Fruit fly (Drosophila melanogaster): Measurements from ENCODE around the gene HDAC4.

The HDAC4 gene

DNA sequence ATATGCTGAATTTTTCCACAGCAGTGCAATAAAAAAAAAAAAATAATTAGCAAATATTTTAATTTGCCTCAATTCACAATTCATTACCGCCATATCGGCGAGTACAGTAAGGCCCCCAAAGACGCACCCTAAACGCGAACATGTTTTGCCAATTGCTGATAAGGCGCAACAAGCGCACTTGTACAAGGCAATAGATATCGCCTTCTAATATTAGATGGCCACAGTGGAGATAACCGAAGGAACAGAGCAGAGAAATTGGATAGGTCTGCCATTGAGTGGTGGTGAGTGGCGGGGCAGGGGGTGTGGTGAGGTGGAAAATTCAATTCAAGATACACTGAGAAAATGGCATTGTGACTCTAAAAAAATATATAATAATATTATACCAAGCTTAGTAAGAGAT lies 27.7 kb upstream of the HDAC4 start:
- TF ChIP-seq noc (tag; optimal IDR thresholded peaks at IDR 0.05) = no peak

DNA sequence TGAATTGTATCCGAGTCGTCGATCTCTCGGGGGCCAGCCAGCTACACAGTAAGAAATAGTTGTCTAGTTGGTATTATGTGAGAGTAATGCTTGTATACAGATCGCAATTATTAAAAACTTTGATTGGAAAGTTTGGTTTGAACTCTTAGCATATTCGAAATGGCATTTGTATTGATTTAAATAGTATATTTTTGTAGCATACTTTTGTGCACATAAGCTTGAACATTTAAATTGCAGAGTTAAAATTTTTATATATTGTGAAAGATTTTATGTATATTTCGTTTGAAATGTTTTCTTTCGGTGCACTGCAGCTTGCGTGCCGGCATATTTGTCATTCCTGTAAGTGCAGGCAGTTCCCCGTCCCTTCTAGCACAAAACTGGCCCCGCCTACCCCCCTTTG lies 26.8 kb upstream of the HDAC4 start:
- no peak for TF ChIP-seq noc (tag; optimal IDR thresholded peaks at IDR 0.05)

DNA sequence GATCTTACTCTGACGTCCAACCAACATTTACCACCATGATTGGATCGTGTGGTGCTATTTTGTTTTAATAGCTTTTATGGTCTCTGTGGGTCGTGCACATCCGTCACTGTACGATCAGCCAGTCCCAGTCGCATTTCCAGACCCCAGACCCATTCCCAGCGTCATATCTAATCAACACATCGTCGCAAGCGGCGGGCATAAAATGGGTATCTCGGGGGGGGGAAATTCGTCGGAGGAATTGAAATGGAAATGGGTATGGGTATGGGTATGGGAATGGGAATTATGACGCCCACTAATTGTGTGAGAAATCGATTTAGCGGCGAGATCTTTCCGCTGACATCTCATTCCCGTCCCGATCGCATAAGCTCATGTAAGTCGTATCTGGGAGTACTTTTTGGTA lies 25.3 kb upstream of the HDAC4 start:
- no peak for TF ChIP-seq noc (tag; optimal IDR thresholded peaks at IDR 0.05)

DNA sequence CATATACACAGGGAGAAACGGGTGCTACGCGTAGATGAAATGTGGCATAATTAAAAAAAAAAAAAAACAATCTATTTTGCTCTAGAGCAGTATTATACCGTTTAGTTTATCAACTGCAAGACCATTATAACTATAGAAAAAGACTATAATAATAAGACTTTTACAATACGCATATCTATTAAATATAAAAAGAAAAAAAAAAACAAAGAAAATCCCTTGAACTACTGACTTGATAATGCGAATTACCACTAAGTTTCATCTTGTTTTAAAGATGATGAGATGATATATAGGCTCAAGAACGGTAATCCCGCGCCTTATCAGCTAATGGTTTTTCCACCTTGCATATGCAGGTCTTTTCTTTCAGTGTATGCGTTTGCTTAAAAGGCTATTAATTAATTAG lies 21.8 kb upstream of the HDAC4 start:
- TF ChIP-seq noc (tag; optimal IDR thresholded peaks at IDR 0.05) = peak; percentile 14

DNA sequence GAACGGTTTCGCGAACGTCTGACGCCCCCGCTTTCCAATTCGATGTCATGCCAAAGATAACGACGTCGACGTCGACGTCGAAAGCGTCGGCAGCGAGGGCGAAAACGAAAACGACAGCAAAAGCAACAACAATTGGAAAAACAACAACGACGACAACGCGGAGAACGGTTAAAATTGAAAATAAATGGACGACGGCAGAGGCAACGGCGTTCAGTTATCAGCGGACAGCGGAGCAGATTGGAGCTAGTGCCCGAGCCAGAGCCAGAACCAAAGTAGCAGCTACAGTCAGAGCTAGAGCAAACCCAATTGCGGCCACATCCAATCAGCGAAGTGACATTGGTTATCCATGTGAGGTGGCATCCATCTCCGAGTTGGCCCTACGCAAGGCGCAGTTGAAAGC lies 19.9 kb upstream of the HDAC4 start:
- TF ChIP-seq noc (tag; optimal IDR thresholded peaks at IDR 0.05) = no peak

DNA sequence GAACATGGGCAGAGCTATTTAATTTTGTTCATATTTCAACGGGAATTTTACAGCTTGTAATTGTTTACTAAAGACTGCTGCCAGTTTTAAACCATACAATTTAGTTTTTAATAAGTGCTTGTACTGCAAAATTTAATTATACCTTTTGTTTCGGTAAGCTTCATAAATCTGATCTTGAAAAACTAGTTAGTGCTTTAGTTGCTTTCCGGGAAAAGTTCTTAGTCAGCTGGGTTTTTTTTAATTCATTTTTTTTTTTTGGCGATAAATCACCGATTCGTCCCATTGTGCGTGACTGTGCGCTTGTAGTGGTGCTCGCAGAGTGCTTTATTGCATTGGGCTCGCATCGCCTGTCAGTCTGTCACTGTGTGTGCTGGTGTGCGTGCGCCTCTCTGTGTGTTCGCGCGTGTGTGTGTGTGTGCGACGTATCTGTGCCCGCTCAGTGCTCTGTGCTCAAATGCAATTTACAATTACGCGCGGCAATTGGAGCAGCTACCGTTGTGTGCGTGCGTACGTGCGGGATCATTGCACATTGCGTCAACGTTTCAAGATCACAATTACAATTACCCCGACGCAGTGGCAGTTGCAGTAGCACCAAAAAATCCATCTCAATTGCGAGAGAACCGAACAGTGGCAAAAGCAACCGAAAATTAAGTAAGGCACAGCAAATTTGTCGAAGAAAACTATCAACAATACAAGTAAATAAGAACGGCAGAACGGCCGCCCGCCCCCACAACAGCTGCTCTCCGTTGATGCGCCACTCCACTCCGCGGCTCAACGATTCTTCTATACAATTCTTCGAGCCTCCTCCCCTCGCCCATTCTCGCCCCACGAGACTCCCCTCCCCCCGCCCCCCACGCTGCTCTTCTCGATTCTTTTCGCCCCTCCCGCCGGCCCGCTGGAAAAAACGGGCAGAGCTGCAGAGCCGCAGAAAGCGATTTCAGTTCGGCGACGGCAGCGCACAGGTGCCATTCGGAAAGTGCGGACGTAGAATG lies 18.5 kb upstream of the HDAC4 start:
- TF ChIP-seq noc (tag; optimal IDR thresholded peaks at IDR 0.05) = no peak

DNA sequence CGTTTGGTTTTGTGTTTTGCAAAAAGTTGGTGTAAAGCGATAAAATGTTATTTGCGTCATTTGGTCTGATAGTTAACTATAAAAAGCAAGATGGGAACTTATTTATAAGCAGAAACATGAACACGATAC lies 18.0 kb upstream of the HDAC4 start, which contains the start of gene IP3K2:
Gene IP3K2, plus strand, starts transcription at position 107 of the 129 bp plus-strand sequence.
- TF ChIP-seq noc (tag; optimal IDR thresholded peaks at IDR 0.05) = no peak

DNA sequence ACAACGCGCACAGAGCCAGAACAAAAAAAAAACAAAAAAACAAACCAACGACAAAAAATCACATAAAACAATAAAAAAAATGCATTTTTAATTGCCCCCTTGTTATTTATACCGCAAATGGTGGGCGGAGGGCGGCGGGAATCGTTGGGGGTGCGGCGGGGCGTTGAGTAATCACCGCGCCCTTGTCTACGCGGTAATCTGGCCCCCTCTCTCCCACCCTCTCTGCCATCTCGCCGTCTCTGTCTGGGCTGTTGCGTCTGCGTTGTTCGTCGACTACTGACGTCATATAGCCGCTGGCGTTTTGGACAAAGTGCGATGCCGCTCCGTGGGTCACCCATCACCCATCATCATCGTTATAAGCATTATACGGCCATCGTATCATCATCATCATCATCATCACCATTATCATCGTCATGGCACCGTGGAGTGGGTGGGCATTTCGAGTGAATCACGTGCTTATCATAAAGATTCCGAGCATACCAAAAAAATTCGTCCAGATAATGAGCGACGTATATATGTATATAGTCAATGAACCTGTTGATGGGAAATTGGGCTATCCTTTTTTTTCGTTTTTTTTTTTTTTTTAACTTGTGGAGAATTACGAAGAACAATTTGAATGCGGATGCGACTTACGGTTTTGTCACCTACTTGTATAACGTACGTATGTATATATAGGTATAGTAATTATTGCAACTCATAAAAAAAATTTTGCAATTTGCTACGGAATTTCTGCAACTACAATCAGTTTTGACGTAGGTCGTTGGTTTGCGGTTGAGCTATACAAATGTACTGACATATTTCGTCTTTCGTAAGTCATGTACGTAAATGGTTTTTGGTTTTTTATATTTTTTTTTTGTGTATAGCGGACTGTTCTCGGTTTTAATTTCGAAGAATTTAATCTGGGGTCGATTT lies 17.4 kb upstream of the HDAC4 start:
- TF ChIP-seq noc (tag; optimal IDR thresholded peaks at IDR 0.05) = no peak

DNA sequence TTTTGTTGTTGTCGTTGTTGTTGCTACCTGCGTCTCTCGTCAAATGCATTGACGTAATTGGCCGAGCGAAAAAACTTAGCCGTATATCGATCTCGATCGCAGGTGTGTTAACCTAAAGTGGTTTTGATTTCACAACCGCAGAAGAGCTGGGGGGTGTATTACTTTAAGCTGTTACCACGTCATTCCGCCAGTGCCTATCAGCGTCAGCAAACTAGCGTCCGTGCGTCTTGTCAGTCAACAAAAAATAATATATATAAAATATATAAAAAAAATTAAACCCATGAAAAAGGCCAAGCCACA lies 16.8 kb upstream of the HDAC4 start, which contains the start of gene CG1764:
Gene CG1764, minus strand, starts transcription at position 101 of the 300 bp plus-strand sequence.
- no peak for TF ChIP-seq noc (tag; optimal IDR thresholded peaks at IDR 0.05)

DNA sequence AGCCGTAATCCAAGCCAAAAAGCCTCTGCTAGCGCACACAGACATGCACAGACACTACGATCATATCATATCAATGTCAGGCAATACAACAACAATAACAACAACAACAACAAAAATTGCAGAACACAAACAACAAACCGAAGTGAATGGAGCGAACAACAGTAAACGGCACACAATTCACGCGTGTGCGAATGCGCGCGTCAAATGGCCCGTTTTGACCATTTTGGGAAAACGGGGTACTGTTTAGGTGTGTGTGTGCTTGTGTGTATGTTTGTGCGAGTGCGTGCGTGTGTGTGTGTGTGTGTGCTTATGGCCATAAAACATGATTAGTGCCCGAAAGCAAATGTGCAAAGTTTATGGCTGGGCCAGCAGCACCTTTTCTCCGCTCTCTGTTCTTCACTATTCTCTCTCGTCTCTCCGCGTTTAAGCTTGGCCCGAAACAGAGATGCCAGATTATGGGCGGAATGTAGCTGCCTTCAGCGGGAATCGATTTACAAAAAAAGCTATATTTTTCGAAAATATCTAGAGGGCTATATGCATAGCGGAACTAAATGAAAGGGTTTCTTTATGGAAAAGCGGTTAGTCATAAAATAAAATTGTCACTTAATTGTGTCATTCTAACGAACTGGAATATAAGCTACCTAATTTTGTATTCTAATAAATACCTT lies 15.5 kb upstream of the HDAC4 start:
- TF ChIP-seq noc (tag; optimal IDR thresholded peaks at IDR 0.05) = no peak

DNA sequence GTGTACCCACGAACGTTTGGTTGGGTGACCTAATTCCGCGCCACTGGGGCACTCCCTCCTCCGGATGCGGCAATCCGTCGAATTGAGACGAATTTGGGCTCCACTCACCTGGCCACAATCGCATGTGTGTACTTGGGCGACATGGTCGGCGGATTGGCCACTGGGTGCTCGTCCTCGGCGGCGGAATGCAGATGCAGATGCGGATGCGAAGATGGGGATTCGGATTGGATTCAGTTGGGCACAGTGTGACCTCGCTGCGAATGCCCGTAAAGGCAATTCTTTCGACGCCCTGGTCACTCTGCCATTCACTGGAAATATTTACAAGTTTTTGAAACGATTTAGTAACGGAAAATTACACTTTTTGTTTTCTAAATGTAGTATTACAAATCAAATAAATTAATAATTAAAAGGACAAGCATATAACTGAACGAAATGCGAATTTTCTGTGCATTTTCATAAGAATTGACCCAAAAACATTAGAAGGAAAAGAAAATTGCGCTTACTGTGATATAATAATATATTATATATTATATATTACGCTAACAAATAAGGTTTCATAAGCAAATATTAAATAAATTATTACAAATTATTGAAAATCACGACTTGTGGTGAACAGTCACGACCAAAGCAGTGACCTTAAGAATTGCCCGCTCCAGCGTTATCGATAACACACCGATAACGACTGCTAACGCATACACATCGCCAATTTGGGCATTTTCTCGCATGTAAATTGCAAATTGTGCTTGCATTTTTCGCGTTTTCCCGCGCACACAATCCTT lies 11.2 kb upstream of the HDAC4 start, which contains the start of gene CG1622:
Gene CG1622, plus strand, starts transcription at position 678 of the 779 bp plus-strand sequence.
- no peak for TF ChIP-seq noc (tag; optimal IDR thresholded peaks at IDR 0.05)

DNA sequence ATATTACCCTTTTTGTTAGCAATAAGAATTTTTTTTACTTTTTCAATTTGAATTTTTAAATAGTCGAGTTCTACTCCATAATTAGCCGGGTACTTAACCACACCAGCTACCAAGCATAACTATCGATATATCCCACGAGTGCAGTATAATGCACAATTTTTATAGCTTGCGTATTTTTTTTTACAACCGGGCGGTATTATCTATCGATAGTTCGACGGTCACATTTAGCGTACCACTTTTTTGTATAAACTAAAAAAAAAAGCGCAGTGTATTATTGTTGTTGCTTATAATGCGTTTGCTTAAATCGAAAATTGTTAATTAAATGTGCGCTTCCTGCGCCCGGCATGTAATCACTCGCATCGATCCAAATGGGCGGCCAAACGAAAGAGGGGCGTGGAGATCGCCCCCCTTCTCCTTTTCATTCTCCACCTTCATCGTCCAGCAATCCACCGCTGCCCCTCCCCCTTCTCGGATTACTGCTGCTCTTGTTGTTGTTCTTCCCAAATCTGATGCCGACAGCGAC lies 2.5 kb upstream of the HDAC4 start, which contains the start of gene Remo:
Gene Remo, plus strand, starts transcription at position 198 of the 523 bp plus-strand sequence.
- TF ChIP-seq noc (tag; optimal IDR thresholded peaks at IDR 0.05) = no peak

DNA sequence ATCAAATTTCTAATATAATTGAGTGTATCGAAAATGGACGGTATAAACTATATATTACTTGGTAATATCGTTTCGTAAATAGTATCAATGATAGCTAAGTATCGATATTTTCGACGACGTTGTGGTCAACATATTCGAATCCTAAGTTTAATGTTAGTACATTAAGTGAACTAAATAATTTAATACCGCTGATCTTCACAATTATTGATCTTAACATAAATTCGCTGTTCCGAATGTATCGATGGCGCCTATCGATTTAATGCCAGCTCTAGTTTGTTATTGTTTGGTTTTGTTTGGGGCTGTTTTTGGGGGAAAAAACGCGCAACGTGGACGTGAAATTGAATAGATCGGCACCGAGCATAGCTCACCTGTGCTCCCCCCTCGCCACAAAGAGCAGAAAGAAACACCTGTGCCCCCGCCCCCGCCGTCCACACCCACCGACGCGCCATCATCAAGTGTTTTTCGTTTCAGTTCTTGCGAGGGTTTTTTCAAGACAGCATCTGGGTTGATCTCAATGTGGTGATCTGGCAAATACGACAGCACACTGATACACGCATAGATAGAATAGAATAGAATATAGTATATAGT lies 411 bp upstream of the HDAC4 start:
- TF ChIP-seq noc (tag; optimal IDR thresholded peaks at IDR 0.05) = no peak

DNA sequence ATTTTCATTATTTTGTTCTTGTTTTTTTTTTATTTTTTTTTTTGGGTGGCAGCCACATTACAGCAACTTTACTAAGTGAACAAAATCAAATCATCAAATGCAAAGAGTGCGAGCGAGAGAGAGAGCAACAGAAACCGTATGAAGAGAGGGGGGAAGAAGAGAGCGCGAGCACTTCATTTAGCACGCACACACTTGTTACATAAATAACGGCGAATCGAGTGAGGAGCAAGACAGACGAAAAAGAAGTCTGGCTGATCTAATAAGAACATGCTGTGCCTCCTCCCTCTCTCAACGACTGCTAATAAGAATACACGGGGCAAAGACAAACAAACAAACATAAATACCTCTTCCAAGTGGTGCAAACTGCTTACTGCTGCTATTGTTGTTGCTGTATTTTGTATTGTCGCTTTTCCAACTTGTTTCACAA lies 871 bp downstream of the HDAC4 start:
- TF ChIP-seq noc (tag; optimal IDR thresholded peaks at IDR 0.05) = no peak
